Fruit fly (Drosophila melanogaster): ENCODE results near the gene Grip71.

The Grip71 gene

DNA sequence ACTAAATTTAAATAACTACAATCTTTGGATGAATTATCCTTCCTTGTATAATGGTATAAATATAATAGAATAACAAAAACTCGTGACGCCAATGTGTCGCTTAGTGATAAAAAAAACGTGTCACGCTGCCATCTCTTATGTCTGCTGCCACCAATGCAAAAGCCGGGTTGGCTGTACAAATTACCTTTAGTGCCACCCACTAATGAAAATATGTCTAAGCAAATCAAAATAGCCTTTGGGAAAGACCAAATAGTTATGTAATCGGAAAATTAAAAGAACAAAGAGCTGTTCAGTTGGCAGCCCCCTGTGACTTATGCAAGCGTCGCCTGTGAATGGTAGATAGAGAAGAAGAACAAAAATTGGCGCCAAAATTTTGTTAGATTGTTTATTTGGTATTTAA lies 19.3 kb upstream of the Grip71 start, which contains the start of gene CG10336 (continued):
- no peak for TF ChIP-seq CG4730 (GFP tag; IDR thresholded peaks at IDR 0.05)
- TF ChIP-seq Hr3 (GFP tag; optimal IDR thresholded peaks at IDR 0.05), result no peak
- TF ChIP-seq h (optimal IDR thresholded peaks at IDR 0.05), result no peak
- TF ChIP-seq org-1 (GFP tag; optimal IDR thresholded peaks at IDR 0.05), result no peak
- no peak for TF ChIP-seq Oli (tag; optimal IDR thresholded peaks at IDR 0.05)
- no peak for TF ChIP-seq ham (GFP tag; IDR thresholded peaks at IDR 0.05)
- TF ChIP-seq tna (GFP tag; IDR thresholded peaks at IDR 0.05; ENCODE audit: partially characterized antibody), result no peak; the same call in 1 of the 2 replicates
- TF ChIP-seq Asciz (GFP tag; optimal IDR thresholded peaks at IDR 0.05), result no peak
- no peak for TF ChIP-seq CG7556 (GFP tag; optimal IDR thresholded peaks at IDR 0.05)
- TF ChIP-seq CG1603 (tag; optimal IDR thresholded peaks at IDR 0.05), result peak; percentile 17
- no peak for TF ChIP-seq pfk (GFP tag; optimal IDR thresholded peaks at IDR 0.05)
- no peak for TF ChIP-seq Spps (tag; optimal IDR thresholded peaks at IDR 0.05)
- TF ChIP-seq sug (tag; optimal IDR thresholded peaks at IDR 0.05), result peak; percentile 34
- peak; percentile 56; the same call in 2 of the 3 replicates for TF ChIP-seq CG6791 (GFP tag; IDR thresholded peaks at IDR 0.05; ENCODE audit: partially characterized antibody)
- TF ChIP-seq CG12071 (GFP tag; optimal IDR thresholded peaks at IDR 0.05), result no peak
- TF ChIP-seq CG11247 (GFP tag; IDR thresholded peaks at IDR 0.05), result no peak
- TF ChIP-seq HmgD (GFP tag; optimal IDR thresholded peaks at IDR 0.05), result no peak
- TF ChIP-seq MESR4 (GFP tag; optimal IDR thresholded peaks at IDR 0.05), result peak; percentile 64
- TF ChIP-seq ken (GFP tag; IDR thresholded peaks at IDR 0.05), result no peak
- peak; percentile 75 for TF ChIP-seq Dll (GFP tag; IDR thresholded peaks at IDR 0.05; ENCODE audit: partially characterized antibody)
- TF ChIP-seq B-H2 (GFP tag; optimal IDR thresholded peaks at IDR 0.05), result no peak
- TF ChIP-seq CG2889 (GFP tag; IDR thresholded peaks at IDR 0.05), result no peak
- peak; percentile 59 for TF ChIP-seq hbn (GFP tag; IDR thresholded peaks at IDR 0.05; ENCODE audit: partially characterized antibody)
- no peak for TF ChIP-seq tap (tag; optimal IDR thresholded peaks at IDR 0.05)
- no peak for TF ChIP-seq disco-r (GFP tag; optimal IDR thresholded peaks at IDR 0.05)
- TF ChIP-seq CG12391 (tag; optimal IDR thresholded peaks at IDR 0.05), result no peak
- TF ChIP-seq Chrac-16 (GFP tag; optimal IDR thresholded peaks at IDR 0.05), result peak; percentile 0
- no peak for TF ChIP-seq hb (GFP tag; IDR thresholded peaks at IDR 0.05; ENCODE audit: partially characterized antibody)
- TF ChIP-seq CG4424 (GFP tag; optimal IDR thresholded peaks at IDR 0.05), result no peak
- TF ChIP-seq CG31224 (GFP tag; IDR thresholded peaks at IDR 0.05), result no peak
- TF ChIP-seq Ssrp (tag; optimal IDR thresholded peaks at IDR 0.05), result no peak
- TF ChIP-seq nerfin-1 (tag; optimal IDR thresholded peaks at IDR 0.05), result no peak
- TF ChIP-seq CG7839 (tag; optimal IDR thresholded peaks at IDR 0.05), result no peak
- TF ChIP-seq CG8388 (GFP tag; optimal IDR thresholded peaks at IDR 0.05), result no peak
- no peak for TF ChIP-seq NC2β (GFP tag; optimal IDR thresholded peaks at IDR 0.05)
- TF ChIP-seq crol (GFP tag; IDR thresholded peaks at IDR 0.05), result no peak
- no peak for TF ChIP-seq CG10267 (tag; optimal IDR thresholded peaks at IDR 0.05)
- no peak for TF ChIP-seq Hr39 (optimal IDR thresholded peaks at IDR 0.05)
- peak; percentile 16 for TF ChIP-seq BEAF-32 (GFP tag; optimal IDR thresholded peaks at IDR 0.05)
- no peak for TF ChIP-seq CG11456 (GFP tag; IDR thresholded peaks at IDR 0.05)
- TF ChIP-seq CG4282 (GFP tag; optimal IDR thresholded peaks at IDR 0.05), result no peak
- no peak for TF ChIP-seq usp (GFP tag; optimal IDR thresholded peaks at IDR 0.05)
- no peak for TF ChIP-seq Myb (GFP tag; optimal IDR thresholded peaks at IDR 0.05)
- TF ChIP-seq Dp (GFP tag; optimal IDR thresholded peaks at IDR 0.05), result peak; percentile 89
- no peak for TF ChIP-seq CG18619 (GFP tag; optimal IDR thresholded peaks at IDR 0.05)
- TF ChIP-seq BtbVII (GFP tag; optimal IDR thresholded peaks at IDR 0.05), result no peak
- TF ChIP-seq mam (GFP tag; optimal IDR thresholded peaks at IDR 0.05), result no peak
- peak; percentile 60 for TF ChIP-seq CG13287 (GFP tag; IDR thresholded peaks at IDR 0.05; ENCODE audit: partially characterized antibody)
- no peak for TF ChIP-seq Tbp (GFP tag; optimal IDR thresholded peaks at IDR 0.05)
- no peak for TF ChIP-seq stwl (tag; optimal IDR thresholded peaks at IDR 0.05)
- no peak for TF ChIP-seq Ets65A (GFP tag)
- no peak for TF ChIP-seq D19B (GFP tag; optimal IDR thresholded peaks at IDR 0.05)
